Fruit fly (Drosophila melanogaster) whole organism, embryonic: ENCODE measurements around the gene Prim2.
A peak's percentile ranks its signal among the peaks of the same experiment; 100 is the strongest.

Experiments
- Adf1 ChIP-seq: fragments of 200-800 bp; sonication (Bioruptor generic); IDR thresholded peaks from 2 replicates; pipeline ENCODE4 v1.3.6; 2022; ENCODE audit warnings: missing biosample characterization, missing genetic modification characterization
- Asciz ChIP-seq: fragments of 200-800 bp; sonication (Bioruptor generic); optimal IDR thresholded peaks from 2 replicates; lab custom pipeline; 2017; ENCODE audit warnings: missing biosample characterization, mild to moderate bottlenecking, missing genetic modification characterization, missing genetic modification reagents
- Atf6 ChIP-seq: fragments of 200-800 bp; sonication (Bioruptor generic); IDR thresholded peaks from 2 replicates; pipeline ENCODE4 v1.3.6; 2022; ENCODE audit warnings: missing biosample characterization, missing genetic modification characterization
- CG10267 ChIP-seq: fragments of 200-800 bp; sonication (Bioruptor generic); optimal IDR thresholded peaks from 2 replicates; lab custom pipeline; 2018; ENCODE audit warnings: missing biosample characterization, mild to moderate bottlenecking, missing genetic modification characterization, moderate library complexity
- CG10274 ChIP-seq: fragments of 200-800 bp; sonication (Bioruptor generic); optimal IDR thresholded peaks from 3 replicates; lab custom pipeline; 2017; ENCODE audit warnings: missing biosample characterization, mild to moderate bottlenecking, missing genetic modification characterization
- CG10543 ChIP-seq: fragments of 200-800 bp; sonication (Bioruptor generic); optimal IDR thresholded peaks from 3 replicates; lab custom pipeline; 2017; ENCODE audit warnings: missing biosample characterization, mild to moderate bottlenecking, missing genetic modification characterization, moderate library complexity
- CG12769 ChIP-seq: fragments of 200-800 bp; sonication (Bioruptor generic); optimal IDR thresholded peaks from 2 replicates; lab custom pipeline; 2019; ENCODE audit warnings: missing biosample characterization, mild to moderate bottlenecking, missing genetic modification characterization, moderate library complexity
- CG13424 ChIP-seq: fragments of 200-800 bp; sonication (Bioruptor generic); optimal IDR thresholded peaks from 2 replicates; lab custom pipeline; 2019; ENCODE audit warnings: missing biosample characterization, mild to moderate bottlenecking, missing genetic modification characterization, moderate library complexity
- CG1603 ChIP-seq: fragments of 200-800 bp; sonication (Bioruptor generic); optimal IDR thresholded peaks from 2 replicates; lab custom pipeline; 2019; ENCODE audit warnings: missing biosample characterization, mild to moderate bottlenecking, missing genetic modification characterization, moderate library complexity
- CG1647 ChIP-seq: fragments of 200-800 bp; sonication (Bioruptor generic); optimal IDR thresholded peaks from 3 replicates; lab custom pipeline; 2016; ENCODE audit warnings: missing biosample characterization, missing genetic modification characterization
- CG3065 ChIP-seq: fragments of 200-800 bp; sonication (Bioruptor generic); optimal IDR thresholded peaks from 2 replicates; lab custom pipeline; 2016; ENCODE audit warnings: missing biosample characterization, missing genetic modification characterization
- CG34376 ChIP-seq: fragments of 200-800 bp; sonication (Bioruptor generic); optimal IDR thresholded peaks from 2 replicates; lab custom pipeline; 2018; ENCODE audit warnings: missing biosample characterization, mild to moderate bottlenecking, missing genetic modification characterization
- CG42726 ChIP-seq: fragments of 200-800 bp; sonication (Bioruptor generic); IDR thresholded peaks from 2 replicates; pipeline ENCODE4 v1.3.6; 2022; ENCODE audit warnings: missing biosample characterization, missing genetic modification characterization; ENCODE audit not compliant: partially characterized antibody
- CG4617 ChIP-seq: fragments of 200-800 bp; sonication (Bioruptor generic); optimal IDR thresholded peaks from 3 replicates; lab custom pipeline; 2016; ENCODE audit warnings: missing biosample characterization, missing genetic modification characterization, borderline replicate concordance
- CG5180 ChIP-seq: fragments of 200-800 bp; sonication (Bioruptor generic); optimal IDR thresholded peaks from 3 replicates; lab custom pipeline; 2017; ENCODE audit warnings: missing biosample characterization, missing genetic modification characterization, mild to moderate bottlenecking, moderate library complexity, missing genetic modification reagents
- CG5953 ChIP-seq: fragments of 200-800 bp; sonication (Bioruptor generic); IDR thresholded peaks from 2 replicates; pipeline ENCODE4 v1.3.6; 2022; ENCODE audit warnings: missing biosample characterization, missing genetic modification characterization
- CG6765 ChIP-seq: fragments of 200-800 bp; sonication (Bioruptor generic); optimal IDR thresholded peaks from 3 replicates; lab custom pipeline; 2017; ENCODE audit warnings: missing biosample characterization, mild to moderate bottlenecking, missing genetic modification characterization
- CG7963 ChIP-seq: fragments of 200-800 bp; sonication (Bioruptor generic); IDR thresholded peaks from 3 replicates; pipeline ENCODE4 v1.3.6; 2022; ENCODE audit warnings: missing biosample characterization, missing genetic modification characterization; ENCODE audit not compliant: partially characterized antibody
- CG8290 ChIP-seq, 3 experiments: fragments of 200-800 bp; sonication (Bioruptor generic); optimal IDR thresholded peaks; 2 replicates each; lab custom pipeline; 2016 to 2019; ENCODE audit warnings: missing biosample characterization in 3 of 3, missing genetic modification characterization in 3 of 3, mild to moderate bottlenecking in 2 of 3, moderate library complexity in 1 of 3
- CG9932 ChIP-seq: fragments of 200-800 bp; sonication (Bioruptor generic); IDR thresholded peaks from 2 replicates; pipeline ENCODE4 v1.3.6; 2022; ENCODE audit warnings: missing biosample characterization, missing genetic modification characterization
- Dad ChIP-seq: fragments of 200-800 bp; sonication (Bioruptor generic); optimal IDR thresholded peaks from 3 replicates; lab custom pipeline; 2016; ENCODE audit warnings: missing biosample characterization, missing genetic modification characterization
- Deaf1 ChIP-seq: fragments of 200-800 bp; optimal IDR thresholded peaks from 3 replicates; lab custom pipeline; 2019; ENCODE audit warnings: missing biosample characterization, mild to moderate bottlenecking, missing genetic modification characterization, moderate library complexity
- Dek ChIP-seq: fragments of 200-800 bp; sonication (Bioruptor generic); optimal IDR thresholded peaks from 3 replicates; lab custom pipeline; 2019; ENCODE audit warnings: missing biosample characterization, mild to moderate bottlenecking, missing genetic modification characterization, moderate library complexity
- Dll ChIP-seq: fragments of 200-800 bp; sonication (Bioruptor generic); IDR thresholded peaks from 4 replicates; pipeline ENCODE4 v1.3.6; 2022; ENCODE audit warnings: missing biosample characterization, missing genetic modification characterization; ENCODE audit not compliant: partially characterized antibody
- Dref ChIP-seq: fragments of 200-800 bp; sonication (Bioruptor generic); IDR thresholded peaks from 2 replicates; pipeline ENCODE4 v1.3.6; 2022; ENCODE audit warnings: missing biosample characterization, missing genetic modification characterization
- E2f1 ChIP-seq: fragments of 200-800 bp; sonication (Bioruptor generic); IDR thresholded peaks from 2 replicates; pipeline ENCODE4 v1.3.6; 2022; ENCODE audit warnings: missing biosample characterization, missing genetic modification characterization
- Hmr ChIP-seq: fragments of 200-800 bp; sonication (Bioruptor generic); optimal IDR thresholded peaks from 3 replicates; lab custom pipeline; 2017; ENCODE audit warnings: mild to moderate bottlenecking, missing biosample characterization, missing genetic modification reagents, missing genetic modification characterization
- Hr51 ChIP-seq, 2 experiments: fragments of 200-800 bp; sonication (Bioruptor generic); optimal IDR thresholded peaks; 2 replicates in 1 of 2; 3 replicates in 1 of 2; lab custom pipeline; 2016 to 2018; ENCODE audit warnings: missing biosample characterization in 2 of 2, missing genetic modification characterization in 2 of 2, mild to moderate bottlenecking in 1 of 2, moderate library complexity in 1 of 2
- Med ChIP-seq: fragments of 200-800 bp; sonication (Bioruptor generic); peaks from one replicate; lab custom pipeline; 2016; ENCODE audit warnings: missing biosample characterization, missing genetic modification characterization, mild to moderate bottlenecking, inconsistent platforms, moderate library complexity
- NFAT ChIP-seq: fragments of 200-800 bp; sonication (Bioruptor generic); IDR thresholded peaks from 2 replicates; pipeline ENCODE4 v1.3.6; 2022; ENCODE audit warnings: missing biosample characterization, missing genetic modification characterization
- Nf-YA ChIP-seq: fragments of 200-800 bp; sonication (Bioruptor generic); IDR thresholded peaks from 2 replicates; pipeline ENCODE4 v1.3.6; 2022; ENCODE audit warnings: missing biosample characterization, missing genetic modification characterization
- Nf-YB ChIP-seq: fragments of 200-800 bp; sonication (Bioruptor generic); optimal IDR thresholded peaks from 3 replicates; lab custom pipeline; 2019; ENCODE audit warnings: missing biosample characterization, mild to moderate bottlenecking, missing genetic modification characterization, moderate library complexity
- Scr ChIP-seq: fragments of 200-800 bp; sonication (Bioruptor generic); IDR thresholded peaks from 2 replicates; pipeline ENCODE4 v1.3.6; 2022; ENCODE audit warnings: missing biosample characterization, missing genetic modification characterization; ENCODE audit not compliant: partially characterized antibody
- abd-A ChIP-seq: fragments of 200-800 bp; sonication (Bioruptor generic); optimal IDR thresholded peaks from 3 replicates; lab custom pipeline; 2019; ENCODE audit warnings: missing biosample characterization, mild to moderate bottlenecking, missing genetic modification characterization, moderate library complexity
- ash1 ChIP-seq: fragments of 200-800 bp; sonication (Bioruptor generic); optimal IDR thresholded peaks from 2 replicates; lab custom pipeline; 2018; ENCODE audit warnings: missing biosample characterization, mild to moderate bottlenecking, missing genetic modification characterization
- crp ChIP-seq, 2 experiments: fragments of 200-800 bp; sonication (Bioruptor generic); optimal IDR thresholded peaks; 2 replicates in 1 of 2; 3 replicates in 1 of 2; lab custom pipeline; 2017; ENCODE audit warnings: missing biosample characterization in 2 of 2, missing genetic modification characterization in 2 of 2, mild to moderate bottlenecking in 1 of 2, moderate library complexity in 1 of 2
- cwo ChIP-seq: fragments of 200-800 bp; sonication (Bioruptor generic); optimal IDR thresholded peaks from 3 replicates; lab custom pipeline; 2017; ENCODE audit warnings: missing biosample characterization, missing genetic modification characterization, mild to moderate bottlenecking, moderate library complexity, missing genetic modification reagents
- dmrt11E ChIP-seq: fragments of 200-800 bp; sonication (Bioruptor generic); optimal IDR thresholded peaks from 3 replicates; lab custom pipeline; 2018; ENCODE audit warnings: missing biosample characterization, mild to moderate bottlenecking, missing genetic modification characterization, moderate library complexity
- fd102C ChIP-seq: fragments of 200-800 bp; sonication (Bioruptor generic); optimal IDR thresholded peaks from 2 replicates; lab custom pipeline; 2018; ENCODE audit warnings: missing biosample characterization, mild to moderate bottlenecking, missing genetic modification characterization, moderate library complexity
- grau ChIP-seq: fragments of 200-800 bp; optimal IDR thresholded peaks from 3 replicates; lab custom pipeline; 2019; ENCODE audit warnings: missing biosample characterization, mild to moderate bottlenecking, missing genetic modification characterization, moderate library complexity
- ind ChIP-seq: fragments of 200-800 bp; sonication (Bioruptor generic); optimal IDR thresholded peaks from 3 replicates; lab custom pipeline; 2016; ENCODE audit warnings: missing biosample characterization, missing genetic modification characterization
- p53 ChIP-seq: fragments of 200-800 bp; sonication (Bioruptor generic); optimal IDR thresholded peaks from 2 replicates; lab custom pipeline; 2016; ENCODE audit warnings: missing biosample characterization, missing genetic modification characterization
- pb ChIP-seq: fragments of 200-800 bp; sonication (Bioruptor generic); optimal IDR thresholded peaks from 3 replicates; lab custom pipeline; 2016; ENCODE audit warnings: missing biosample characterization, missing genetic modification characterization
- pnt ChIP-seq: fragments of 200-800 bp; sonication (Bioruptor generic); optimal IDR thresholded peaks from 3 replicates; lab custom pipeline; 2016; ENCODE audit warnings: missing biosample characterization, missing genetic modification characterization
- schlank ChIP-seq: fragments of 200-800 bp; sonication (Bioruptor generic); optimal IDR thresholded peaks from 2 replicates; lab custom pipeline; 2018; ENCODE audit warnings: missing biosample characterization, mild to moderate bottlenecking, missing genetic modification characterization
- sens ChIP-seq: fragments of 200-800 bp; sonication (Bioruptor generic); peaks from one replicate; lab custom pipeline; 2016; ENCODE audit warnings: missing biosample characterization, missing genetic modification characterization
- sob ChIP-seq: fragments of 200-800 bp; sonication (Bioruptor generic); IDR thresholded peaks from 2 replicates; pipeline ENCODE4 v1.3.6; 2022; ENCODE audit warnings: missing biosample characterization, missing genetic modification characterization
- tna ChIP-seq: fragments of 200-800 bp; sonication (Bioruptor generic); IDR thresholded peaks from 2 replicates; pipeline ENCODE4 v1.3.6; 2022; ENCODE audit warnings: missing biosample characterization, missing genetic modification characterization; ENCODE audit not compliant: partially characterized antibody
- vnd ChIP-seq: fragments of 200-800 bp; sonication (Bioruptor generic); IDR thresholded peaks from 3 replicates; pipeline ENCODE4 v1.3.6; 2022; ENCODE audit warnings: missing biosample characterization, missing genetic modification characterization; ENCODE audit not compliant: partially characterized antibody

Prim2 gene

DNA sequence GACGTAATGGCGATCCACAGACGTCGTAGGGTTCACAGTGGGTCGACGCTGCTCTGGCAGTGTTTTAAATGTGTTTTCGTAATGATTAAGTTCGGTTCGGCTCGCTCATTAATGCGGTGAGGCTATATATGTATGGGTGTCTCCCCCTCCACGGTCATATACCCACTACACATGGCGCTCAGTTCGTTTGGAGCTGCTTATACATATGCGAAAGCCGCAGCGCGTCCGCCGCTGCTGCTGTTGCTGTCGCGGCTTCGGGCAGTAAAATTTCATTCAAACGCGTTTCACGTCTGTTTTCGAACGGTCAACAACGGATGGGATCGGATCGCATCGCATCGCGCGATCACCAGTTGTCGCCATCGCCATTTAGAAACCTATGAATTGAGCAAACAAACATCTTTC, 24.6 kb upstream of the Prim2 start (continued):
- TF ChIP-seq CG1647 (GFP tag; lab: Kevin White, UChicago), result no peak
- TF ChIP-seq CG9932 (GFP tag; lab: Robert Waterston, UW), result no peak; the same call in 1 of the 2 replicates
- peak; percentile 77 for TF ChIP-seq CG10543 (GFP tag; lab: Kevin White, UChicago)
- no peak for TF ChIP-seq Nf-YA (GFP tag; lab: Robert Waterston, UW)
- no peak for TF ChIP-seq CG10267
- no peak for TF ChIP-seq crp (GFP tag; optimal IDR thresholded peaks at IDR 0.05; lab: Kevin White, UChicago)
- no peak for TF ChIP-seq NFAT
- TF ChIP-seq fd102C (GFP tag; lab: Kevin White, UChicago), result no peak
- TF ChIP-seq E2f1, result no peak
- TF ChIP-seq Asciz (GFP tag; lab: Kevin White, UChicago), result no peak
- TF ChIP-seq Hmr (GFP tag; lab: Kevin White, UChicago), result peak; percentile 23
- TF ChIP-seq CG6765 (GFP tag; lab: Kevin White, UChicago), result peak; percentile 22
- no peak for TF ChIP-seq CG1603
- TF ChIP-seq CG12769 (tag; lab: Kevin White, UChicago), result peak; percentile 81
- peak; percentile 13 for TF ChIP-seq Dek (tag; lab: Kevin White, UChicago)
- no peak for TF ChIP-seq Dll
- no peak for TF ChIP-seq p53 (GFP tag; lab: Kevin White, UChicago)
- no peak for TF ChIP-seq pnt (GFP tag; lab: Kevin White, UChicago)
- no peak for TF ChIP-seq ash1
- TF ChIP-seq CG7963 (GFP tag; lab: Robert Waterston, UW), result no peak
- no peak for TF ChIP-seq pb (GFP tag; lab: Kevin White, UChicago)
- TF ChIP-seq dmrt11E, result no peak
- no peak for TF ChIP-seq Hr51 (GFP tag; optimal IDR thresholded peaks at IDR 0.05; lab: Kevin White, UChicago)
- TF ChIP-seq CG34376 (GFP tag; lab: Kevin White, UChicago), result peak; percentile 31
- no peak for TF ChIP-seq ind (GFP tag; lab: Kevin White, UChicago)
- peak; percentile 84 for TF ChIP-seq Adf1
- no peak for TF ChIP-seq CG4617
- no peak for TF ChIP-seq Scr
- 0 out of 2 replicates have a peak, but pooled peaks have one; percentile 18 for TF ChIP-seq Atf6
- TF ChIP-seq CG5180 (GFP tag; lab: Kevin White, UChicago), result peak; percentile 89
- TF ChIP-seq CG42726 (GFP tag; lab: Robert Waterston, UW), result no peak
- TF ChIP-seq schlank (tag; lab: Kevin White, UChicago), result no peak
- TF ChIP-seq Dad (GFP tag; lab: Kevin White, UChicago), result no peak
- no peak for TF ChIP-seq CG8290 (GFP tag; optimal IDR thresholded peaks at IDR 0.05; lab: Kevin White, UChicago)
- peak in 1 of 2 experiments; percentile 34 for TF ChIP-seq CG8290 (tag; optimal IDR thresholded peaks at IDR 0.05; lab: Kevin White, UChicago)
- peak; percentile 75 for TF ChIP-seq abd-A (tag; lab: Kevin White, UChicago)
- TF ChIP-seq Nf-YB (GFP tag; lab: Kevin White, UChicago), result no peak
- TF ChIP-seq vnd (GFP tag; lab: Robert Waterston, UW), result no peak
- TF ChIP-seq Med (GFP tag; lab: Kevin White, UChicago), result peak; percentile 72
- no peak for TF ChIP-seq CG3065 (GFP tag; lab: Kevin White, UChicago)
- no peak for TF ChIP-seq CG13424
- no peak for TF ChIP-seq CG10274 (GFP tag; lab: Kevin White, UChicago)
- TF ChIP-seq sob (GFP tag; lab: Robert Waterston, UW), result peak; percentile 38; the same call in 1 of the 2 replicates
- TF ChIP-seq Deaf1 (tag; lab: Kevin White, UChicago), result peak; percentile 41
- 0 out of 2 replicates have a peak, but pooled peaks have one; percentile 15 for TF ChIP-seq Dref (GFP tag; lab: Robert Waterston, UW)
- TF ChIP-seq grau, result no peak
- TF ChIP-seq sens (GFP tag; lab: Kevin White, UChicago), result peak; percentile 65
- TF ChIP-seq tna (GFP tag; lab: Robert Waterston, UW), result no peak
- TF ChIP-seq cwo (GFP tag; lab: Kevin White, UChicago), result peak; percentile 16
- TF ChIP-seq CG5953 (GFP tag; lab: Robert Waterston, UW), result no peak
